Fruit fly (Drosophila melanogaster): ENCODE measurements around the gene Atxn7.
A peak's percentile ranks its signal among the peaks of the same experiment; 100 is the strongest.

Atxn7 gene

DNA sequence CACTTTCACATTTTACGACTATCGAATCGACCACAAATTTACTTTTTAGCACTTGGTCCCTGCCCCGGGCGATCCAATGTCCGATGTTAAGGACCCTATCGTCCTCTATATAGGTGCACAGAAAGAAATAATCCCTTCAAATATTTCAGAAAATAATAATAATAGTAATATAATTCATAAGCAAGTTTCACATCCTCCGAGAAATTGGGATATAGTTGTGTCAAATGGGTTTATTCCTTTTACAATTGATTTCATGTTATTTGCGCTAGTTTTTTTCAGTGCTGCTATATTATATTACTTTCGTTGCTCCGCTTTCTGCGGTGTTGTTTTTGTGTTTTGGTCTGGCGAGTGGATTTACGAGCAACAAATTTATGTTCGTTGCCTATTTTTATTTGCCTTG is 27.2 kb upstream of the Atxn7 start (continued):
- TF ChIP-seq ash1 (GFP tag; optimal IDR thresholded peaks at IDR 0.05) (no peak), wdn (GFP tag; IDR thresholded peaks at IDR 0.05) (peak; percentile 43; the same call in 1 of the 2 replicates), row (GFP tag; IDR thresholded peaks at IDR 0.05) (peak; percentile 62), CG12299 (tag; optimal IDR thresholded peaks at IDR 0.05) (no peak), hb (GFP tag; IDR thresholded peaks at IDR 0.05; ENCODE audit: partially characterized antibody) (no peak), ap (GFP tag; IDR thresholded peaks at IDR 0.05) (no peak), CG9609 (GFP tag; optimal IDR thresholded peaks at IDR 0.05) (no peak), otp (GFP tag; IDR thresholded peaks at IDR 0.05) (no peak), Abd-B (GFP tag; optimal IDR thresholded peaks at IDR 0.05) (peak; percentile 62), CG17385 (GFP tag; optimal IDR thresholded peaks at IDR 0.05) (peak; percentile 35), CG8478 (optimal IDR thresholded peaks at IDR 0.05) (no peak), CG2712 (tag; optimal IDR thresholded peaks at IDR 0.05) (no peak), CG7357 (GFP tag; IDR thresholded peaks at IDR 0.05) (no peak), fu2 (GFP tag; optimal IDR thresholded peaks at IDR 0.05) (no peak), NFAT (GFP tag; IDR thresholded peaks at IDR 0.05) (no peak), CkIIα-i1 (GFP tag; IDR thresholded peaks at IDR 0.05) (no peak), caup (GFP tag; optimal IDR thresholded peaks at IDR 0.05; ENCODE audit: severe bottlenecking) (peak; percentile 46), Nf-YC (tag; optimal IDR thresholded peaks at IDR 0.05) (no peak), lola (GFP tag; optimal IDR thresholded peaks at IDR 0.05) (no peak), CG42726 (GFP tag; IDR thresholded peaks at IDR 0.05; ENCODE audit: partially characterized antibody) (no peak), kni (GFP tag; optimal IDR thresholded peaks at IDR 0.05) (no peak), tgo (GFP tag; IDR thresholded peaks at IDR 0.05) (peak; percentile 41; the same call in 1 of the 3 replicates), CG17359 (tag; optimal IDR thresholded peaks at IDR 0.05) (no peak), CG5953 (GFP tag; IDR thresholded peaks at IDR 0.05) (no peak), odd (GFP tag; optimal IDR thresholded peaks at IDR 0.05) (no peak), CG12769 (tag; optimal IDR thresholded peaks at IDR 0.05) (no peak), CG3163 (GFP tag; optimal IDR thresholded peaks at IDR 0.05) (no peak), Hsf (GFP tag; optimal IDR thresholded peaks at IDR 0.05) (no peak), insv (GFP tag; optimal IDR thresholded peaks at IDR 0.05) (no peak), CG11723 (GFP tag; optimal IDR thresholded peaks at IDR 0.05) (no peak), ac (GFP tag; optimal IDR thresholded peaks at IDR 0.05) (no peak), esg (GFP tag; conservative IDR thresholded peaks at IDR 0.05) (no peak), NC2α (GFP tag; optimal IDR thresholded peaks at IDR 0.05) (no peak), CG4617 (GFP tag; optimal IDR thresholded peaks at IDR 0.05; ENCODE audit: borderline replicate concordance) (no peak), sr (GFP tag; IDR thresholded peaks at IDR 0.05) (no peak), CG18476 (GFP tag; optimal IDR thresholded peaks at IDR 0.05) (no peak), Drgx (GFP tag; IDR thresholded peaks at IDR 0.05) (no peak), E2f2 (GFP tag; IDR thresholded peaks at IDR 0.05) (peak; percentile 29; the same call in 1 of the 2 replicates), CG10431 (GFP tag; optimal IDR thresholded peaks at IDR 0.05) (no peak), Oli (tag; optimal IDR thresholded peaks at IDR 0.05) (peak; percentile 12), CG18619 (GFP tag; optimal IDR thresholded peaks at IDR 0.05) (peak; percentile 20), Fer3 (tag; optimal IDR thresholded peaks at IDR 0.05) (peak; percentile 47), lilli (GFP tag; optimal IDR thresholded peaks at IDR 0.05) (peak; percentile 45), Six4 (GFP tag; optimal IDR thresholded peaks at IDR 0.05) (no peak), CG17802 (tag; optimal IDR thresholded peaks at IDR 0.05) (no peak), pfk (GFP tag; optimal IDR thresholded peaks at IDR 0.05) (no peak), Hr39 (optimal IDR thresholded peaks at IDR 0.05) (no peak), usp (GFP tag; optimal IDR thresholded peaks at IDR 0.05) (no peak), CG4404 (GFP tag; IDR thresholded peaks at IDR 0.05) (peak; percentile 51), CG9876 (GFP tag; optimal IDR thresholded peaks at IDR 0.05) (no peak), CG13775 (GFP tag; optimal IDR thresholded peaks at IDR 0.05) (peak; percentile 33), ranshi (GFP tag; IDR thresholded peaks at IDR 0.05) (no peak)

All from whole organism, embryonic.